Worm (Caenorhabditis elegans) whole organism, young adult: ENCODE data around the gene zzz-1.

Source experiments
- B0336.3 ChIP-seq: fragments of 200-800 bp; sonication (Bioruptor generic); IDR thresholded peaks from 2 replicates; pipeline ENCODE4 v1.3.6; 2022; ENCODE audit warnings: missing genetic modification characterization, missing compliant biosample characterization
- F22D6.2 ChIP-seq: sonication (generic microtip); optimal IDR thresholded peaks from 2 replicates; lab custom pipeline; 2016; ENCODE audit warnings: mild to moderate bottlenecking, missing genetic modification characterization, missing compliant biosample characterization
- F37B4.10 ChIP-seq: fragments of 200-800 bp; sonication (Bioruptor generic); IDR thresholded peaks from 2 replicates; pipeline ENCODE4 v1.3.6; 2022; ENCODE audit warnings: missing genetic modification characterization, missing compliant biosample characterization
- F39B2.1 ChIP-seq: fragments of 200-800 bp; sonication (Bioruptor generic); IDR thresholded peaks from 2 replicates; pipeline ENCODE4 v1.3.6; 2022; ENCODE audit warnings: missing genetic modification reagents, missing genetic modification characterization, missing compliant biosample characterization
- F52B5.7 ChIP-seq: sonication (generic microtip); optimal IDR thresholded peaks from 2 replicates; lab custom pipeline; 2016; ENCODE audit warnings: mild to moderate bottlenecking, missing genetic modification characterization, missing compliant biosample characterization
- F57C9.4 ChIP-seq: sonication (generic microtip); optimal IDR thresholded peaks from 2 replicates; lab custom pipeline; 2017; ENCODE audit warnings: mild to moderate bottlenecking, missing genetic modification characterization, missing compliant biosample characterization
- K11D2.4 ChIP-seq: fragments of 200-800 bp; sonication (Bioruptor generic); IDR thresholded peaks from 2 replicates; pipeline ENCODE4 v1.3.6; 2022; ENCODE audit warnings: missing genetic modification reagents, missing genetic modification characterization, missing compliant biosample characterization
- Y53F4B.3 ChIP-seq: fragments of 200-800 bp; sonication (Bioruptor generic); IDR thresholded peaks from 2 replicates; pipeline ENCODE4 v1.3.6; 2022; ENCODE audit warnings: missing genetic modification reagents, missing genetic modification characterization, missing compliant biosample characterization
- Y53G8AR.9 ChIP-seq: fragments of 200-800 bp; sonication (Bioruptor generic); conservative IDR thresholded peaks from 2 replicates; pipeline ENCODE4 v1.3.6; 2022; ENCODE audit warnings: missing genetic modification reagents, missing genetic modification characterization, missing compliant biosample characterization
- Y56A3A.18 ChIP-seq: fragments of 200-800 bp; sonication (Bioruptor generic); IDR thresholded peaks from 2 replicates; pipeline ENCODE4 v1.3.6; 2022; ENCODE audit warnings: missing genetic modification reagents, missing genetic modification characterization, missing compliant biosample characterization
- ZK185.1 ChIP-seq: sonication (generic microtip); optimal IDR thresholded peaks from 2 replicates; lab custom pipeline; 2016; ENCODE audit warnings: mild to moderate bottlenecking, missing genetic modification characterization, missing compliant biosample characterization; ENCODE audit not compliant: poor library complexity, severe bottlenecking
- ama-1 ChIP-seq, 3 experiments: fragments of 150-350 bp in 1 of 3; sonication (generic microtip) in 2 of 3; optimal IDR thresholded peaks; 2 replicates each; lab custom pipeline; 2014 to 2018; ENCODE audit warnings: missing biosample characterization in 2 of 3, missing genetic modification characterization in 2 of 3, missing genetic modification reagents in 2 of 3
- atf-7 ChIP-seq: sonication (generic microtip); optimal IDR thresholded peaks from 2 replicates; lab custom pipeline; 2017; ENCODE audit warnings: mild to moderate bottlenecking, missing genetic modification characterization, missing compliant biosample characterization
- athp-1 ChIP-seq: sonication (generic microtip); optimal IDR thresholded peaks from 2 replicates; lab custom pipeline; 2017; ENCODE audit warnings: mild to moderate bottlenecking, missing genetic modification characterization, missing compliant biosample characterization
- cebp-1 ChIP-seq, 2 experiments: fragments of 200-800 bp in 1 of 2; sonication (Bioruptor generic) in 1 of 2; sonication (generic microtip) in 1 of 2; IDR thresholded peaks in 1 of 2; optimal IDR thresholded peaks in 1 of 2; 2 replicates each; pipeline versions ENCODE4 v1.3.6 to Lab custom; 2017 to 2022; ENCODE audit warnings: missing compliant biosample characterization in 2 of 2, missing genetic modification characterization in 2 of 2, mild to moderate bottlenecking in 1 of 2, missing genetic modification reagents in 1 of 2, moderate library complexity in 1 of 2
- ceh-100 ChIP-seq: fragments of 200-800 bp; sonication (Bioruptor generic); IDR thresholded peaks from 2 replicates; pipeline ENCODE4 v1.3.6; 2022; ENCODE audit warnings: missing genetic modification reagents, missing genetic modification characterization, missing compliant biosample characterization
- chd-7 ChIP-seq: sonication (generic microtip); optimal IDR thresholded peaks from 2 replicates; lab custom pipeline; 2016; ENCODE audit warnings: mild to moderate bottlenecking, missing genetic modification characterization, moderate library complexity, missing compliant biosample characterization
- die-1 ChIP-seq: sonication (generic microtip); optimal IDR thresholded peaks from 2 replicates; lab custom pipeline; 2016; ENCODE audit warnings: missing genotype, mild to moderate bottlenecking, missing genetic modification characterization, missing compliant biosample characterization
- dpff-1 ChIP-seq: sonication (generic microtip); optimal IDR thresholded peaks from 2 replicates; lab custom pipeline; 2017; ENCODE audit warnings: mild to moderate bottlenecking, missing genetic modification characterization, missing compliant biosample characterization
- egl-18 ChIP-seq: fragments of 200-800 bp; sonication (Bioruptor generic); IDR thresholded peaks from 2 replicates; pipeline ENCODE4 v1.3.6; 2022; ENCODE audit warnings: missing genetic modification reagents, missing genetic modification characterization, missing compliant biosample characterization
- ekl-4 ChIP-seq: fragments of 200-800 bp; sonication (Bioruptor generic); IDR thresholded peaks from 2 replicates; pipeline ENCODE4 v1.3.6; 2022; ENCODE audit warnings: missing genetic modification reagents, missing genetic modification characterization, missing compliant biosample characterization
- ets-4 ChIP-seq: fragments of 200-800 bp; sonication (Bioruptor generic); optimal IDR thresholded peaks from 2 replicates; lab custom pipeline; 2018; ENCODE audit warnings: mild to moderate bottlenecking, missing genetic modification characterization, missing compliant biosample characterization
- hmg-20 ChIP-seq: fragments of 200-800 bp; sonication (Bioruptor generic); IDR thresholded peaks from 2 replicates; pipeline ENCODE4 v1.3.6; 2022; ENCODE audit warnings: missing genetic modification reagents, missing genetic modification characterization, missing compliant biosample characterization
- let-607 ChIP-seq, 2 experiments: fragments of 200-800 bp in 1 of 2; sonication (Bioruptor generic) in 1 of 2; sonication (generic microtip) in 1 of 2; optimal IDR thresholded peaks; 2 replicates each; lab custom pipeline; 2016 to 2018; ENCODE audit warnings: mild to moderate bottlenecking in 2 of 2, missing compliant biosample characterization in 2 of 2, missing genetic modification characterization in 2 of 2, moderate library complexity in 2 of 2, missing genotype in 1 of 2
- lin-26 ChIP-seq: fragments of 200-800 bp; sonication (Bioruptor generic); IDR thresholded peaks from 2 replicates; pipeline ENCODE4 v1.3.6; 2022; ENCODE audit warnings: missing genetic modification reagents, missing genetic modification characterization, missing compliant biosample characterization
- lin-35 ChIP-seq, 3 experiments: fragments of 150-350 bp in 2 of 3; sonication (generic microtip) in 1 of 3; optimal IDR thresholded peaks; 2 replicates each; lab custom pipeline; 2014 to 2018; ENCODE audit warnings: missing biosample characterization in 3 of 3, missing genetic modification characterization in 3 of 3, missing genetic modification reagents in 3 of 3
- lin-40 ChIP-seq: sonication (generic microtip); optimal IDR thresholded peaks from 2 replicates; lab custom pipeline; 2016; ENCODE audit warnings: missing genetic modification characterization, mild to moderate bottlenecking, missing compliant biosample characterization, missing genotype, missing genetic modification reagents
- lin-54 ChIP-seq: fragments of 200-800 bp; sonication (Bioruptor generic); optimal IDR thresholded peaks from 2 replicates; lab custom pipeline; 2018; ENCODE audit warnings: mild to moderate bottlenecking, missing genetic modification characterization, missing compliant biosample characterization
- lsy-27 ChIP-seq: sonication (generic microtip); optimal IDR thresholded peaks from 2 replicates; lab custom pipeline; 2017; ENCODE audit warnings: missing genetic modification characterization, mild to moderate bottlenecking, missing compliant biosample characterization, antibody characterized with exemption, missing genotype, borderline replicate concordance; ENCODE audit not compliant: insufficient read depth
- madf-6 ChIP-seq: fragments of 200-800 bp; sonication (Bioruptor generic); IDR thresholded peaks from 2 replicates; pipeline ENCODE4 v1.3.6; 2022; ENCODE audit warnings: missing genetic modification reagents, missing genetic modification characterization, missing compliant biosample characterization
- mel-28 ChIP-seq: sonication (generic microtip); optimal IDR thresholded peaks from 2 replicates; lab custom pipeline; 2016; ENCODE audit warnings: borderline replicate concordance, mild to moderate bottlenecking, missing genetic modification characterization, missing compliant biosample characterization
- mxl-1 ChIP-seq: sonication (generic microtip); optimal IDR thresholded peaks from 2 replicates; lab custom pipeline; 2016; ENCODE audit warnings: missing genetic modification characterization, missing compliant biosample characterization
- nfyb-1 ChIP-seq: fragments of 200-800 bp; sonication (Bioruptor generic); IDR thresholded peaks from 2 replicates; pipeline ENCODE4 v1.3.6; 2022; ENCODE audit warnings: missing genetic modification reagents, missing genetic modification characterization, missing compliant biosample characterization
- nhr-27 ChIP-seq: fragments of 200-800 bp; sonication (Bioruptor generic); optimal IDR thresholded peaks from 2 replicates; lab custom pipeline; 2018; ENCODE audit warnings: mild to moderate bottlenecking, missing genetic modification characterization, moderate library complexity, missing compliant biosample characterization
- nhr-90 ChIP-seq: sonication (generic microtip); optimal IDR thresholded peaks from 2 replicates; lab custom pipeline; 2016; ENCODE audit warnings: missing genotype, mild to moderate bottlenecking, missing genetic modification characterization, missing compliant biosample characterization
- pha-4 ChIP-seq: fragments of 150-350 bp; sonication (generic microtip); optimal IDR thresholded peaks from 2 replicates; lab custom pipeline; 2014; ENCODE audit warnings: missing biosample characterization, missing genetic modification reagents, missing genetic modification characterization
- repo-1 ChIP-seq: sonication (generic microtip); optimal IDR thresholded peaks from 2 replicates; lab custom pipeline; 2017; ENCODE audit warnings: mild to moderate bottlenecking, missing genetic modification characterization, missing compliant biosample characterization
- rpc-1 ChIP-seq, 2 experiments: fragments of 150-350 bp in 1 of 2; sonication (generic microtip) in 1 of 2; optimal IDR thresholded peaks; 2 replicates each; lab custom pipeline; 2014 to 2018; ENCODE audit warnings: missing biosample characterization in 1 of 2, missing genetic modification characterization in 1 of 2, missing genetic modification reagents in 1 of 2, missing genotype in 1 of 2
- somi-1 ChIP-seq: fragments of 200-800 bp; sonication (Bioruptor generic); optimal IDR thresholded peaks from 2 replicates; lab custom pipeline; 2018; ENCODE audit warnings: mild to moderate bottlenecking, missing genetic modification characterization, missing compliant biosample characterization
- tbp1 ChIP-seq: fragments of 200-800 bp; sonication (Bioruptor generic); optimal IDR thresholded peaks from 2 replicates; lab custom pipeline; 2018; ENCODE audit warnings: mild to moderate bottlenecking, missing genetic modification characterization, missing compliant biosample characterization
- tbx-9 ChIP-seq: sonication (generic microtip); optimal IDR thresholded peaks from 2 replicates; lab custom pipeline; 2016; ENCODE audit warnings: borderline replicate concordance, missing genetic modification characterization, inconsistent platforms, missing compliant biosample characterization
- tlf-1 ChIP-seq: fragments of 200-800 bp; sonication (Bioruptor generic); optimal IDR thresholded peaks from 2 replicates; lab custom pipeline; 2018; ENCODE audit warnings: mild to moderate bottlenecking, missing genetic modification characterization, missing compliant biosample characterization
- unc-62 ChIP-seq: fragments of 150-350 bp; optimal IDR thresholded peaks from 2 replicates; lab custom pipeline; 2014; ENCODE audit warnings: missing biosample characterization, missing genetic modification reagents, missing genetic modification characterization
- ztf-22 ChIP-seq: fragments of 200-800 bp; sonication (Bioruptor generic); optimal IDR thresholded peaks from 2 replicates; lab custom pipeline; 2018; ENCODE audit warnings: mild to moderate bottlenecking, missing genetic modification characterization, moderate library complexity, missing compliant biosample characterization
- ztf-26 ChIP-seq: sonication (generic microtip); optimal IDR thresholded peaks from 2 replicates; lab custom pipeline; 2017; ENCODE audit warnings: missing genetic modification characterization, missing compliant biosample characterization
- ztf-28 ChIP-seq: fragments of 200-800 bp; sonication (Bioruptor generic); IDR thresholded peaks from 2 replicates; pipeline ENCODE4 v1.3.6; 2022; ENCODE audit warnings: missing genetic modification reagents, missing genetic modification characterization, missing compliant biosample characterization
- ztf-6 ChIP-seq: fragments of 200-800 bp; sonication (Bioruptor generic); IDR thresholded peaks from 2 replicates; pipeline ENCODE4 v1.3.6; 2022; ENCODE audit warnings: missing genetic modification reagents, missing genetic modification characterization, missing compliant biosample characterization

The zzz-1 gene

DNA sequence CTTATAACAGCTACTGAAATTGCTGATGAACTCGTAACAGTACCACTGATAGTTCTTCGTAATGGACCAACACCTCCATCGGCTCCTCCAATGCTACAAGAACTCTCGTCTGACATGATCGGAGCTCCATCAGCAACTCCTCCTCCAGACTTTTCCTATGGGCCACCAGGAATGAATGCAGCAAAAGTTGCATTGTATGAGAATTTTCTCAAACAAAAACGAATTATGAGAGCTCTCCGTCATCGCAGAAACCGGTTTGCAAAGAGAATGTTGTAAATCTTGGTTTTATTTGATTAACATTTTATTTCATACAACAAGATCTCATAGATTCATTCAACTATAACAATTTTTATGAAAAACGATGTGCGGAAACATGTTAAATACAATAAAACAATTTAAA, 21.4 kb downstream of the zzz-1 start:
- peak in 1 of 2 experiments; percentile 20 for TF ChIP-seq let-607 (tag; optimal IDR thresholded peaks at IDR 0.05; lab: Kevin White, UChicago)
- TF ChIP-seq Y53G8AR.9 = peak; percentile 56; the same call in 1 of the 2 replicates
- TF ChIP-seq madf-6 (GFP tag; lab: Robert Waterston, UW) = no peak
- TF ChIP-seq athp-1 (tag; lab: Kevin White, UChicago) = peak; percentile 18
- peak; percentile 64; the same call in 1 of the 2 replicates for TF ChIP-seq K11D2.4 (GFP tag; lab: Robert Waterston, UW)
- TF ChIP-seq somi-1 (GFP tag; lab: Kevin White, UChicago) = peak; percentile 42
- peak; percentile 55 for TF ChIP-seq tlf-1 (GFP tag; lab: Kevin White, UChicago)
- peak; percentile 72 for TF ChIP-seq ZK185.1 (tag; lab: Kevin White, UChicago)
- TF ChIP-seq ama-1 (optimal IDR thresholded peaks at IDR 0.05; lab: Kevin White, UChicago) = peak; percentile 26
- TF ChIP-seq ama-1 (GFP tag; optimal IDR thresholded peaks at IDR 0.05; lab: Kevin White, UChicago) = no peak
- peak; percentile 3 for TF ChIP-seq F52B5.7 (tag; lab: Kevin White, UChicago)
- peak; percentile 83 for TF ChIP-seq F57C9.4 (tag; lab: Kevin White, UChicago)
- TF ChIP-seq F39B2.1 (GFP tag; lab: Robert Waterston, UW) = no peak
- peak; percentile 3 for TF ChIP-seq lin-40 (tag; lab: Kevin White, UChicago)
- TF ChIP-seq egl-18 (GFP tag; lab: Robert Waterston, UW) = no peak
- TF ChIP-seq F37B4.10 = no peak
- TF ChIP-seq nhr-27 (tag; lab: Kevin White, UChicago) = no peak
- 0 out of 2 replicates have a peak, but pooled peaks have one; percentile 11 for TF ChIP-seq lin-26 (GFP tag; lab: Robert Waterston, UW)
- TF ChIP-seq ekl-4 = no peak
- TF ChIP-seq nhr-90 (tag; lab: Kevin White, UChicago) = peak; percentile 51
- peak; percentile 13 for TF ChIP-seq lin-54 (GFP tag; lab: Kevin White, UChicago)
- no peak for TF ChIP-seq ztf-6 (GFP tag; lab: Robert Waterston, UW)
- peak; percentile 78 for TF ChIP-seq ztf-26 (tag; lab: Kevin White, UChicago)
- no peak for TF ChIP-seq tbp1 (GFP tag; lab: Kevin White, UChicago)
- no peak for TF ChIP-seq cebp-1 (GFP tag; IDR thresholded peaks at IDR 0.05; lab: Robert Waterston, UW)
- TF ChIP-seq cebp-1 (tag; optimal IDR thresholded peaks at IDR 0.05; lab: Kevin White, UChicago) = peak; percentile 49
- TF ChIP-seq chd-7 (tag; lab: Kevin White, UChicago) = peak; percentile 31
- no peak for TF ChIP-seq F22D6.2 (tag; lab: Kevin White, UChicago)
- TF ChIP-seq die-1 = peak; percentile 2
- TF ChIP-seq lin-35 (GFP tag; optimal IDR thresholded peaks at IDR 0.05; lab: Kevin White, UChicago) = no peak
- TF ChIP-seq nfyb-1 (GFP tag; lab: Robert Waterston, UW) = peak; percentile 66; the same call in 1 of the 2 replicates
- TF ChIP-seq atf-7 (tag; lab: Kevin White, UChicago) = peak; percentile 31
- TF ChIP-seq repo-1 (tag; lab: Kevin White, UChicago) = peak; percentile 84
- TF ChIP-seq dpff-1 (tag; lab: Kevin White, UChicago) = peak; percentile 27
- no peak for TF ChIP-seq pha-4 (tag; lab: Kevin White, UChicago)
- TF ChIP-seq lsy-27 (tag; lab: Kevin White, UChicago) = no peak
- TF ChIP-seq Y56A3A.18 (GFP tag; lab: Robert Waterston, UW) = peak; percentile 86
- no peak for TF ChIP-seq Y53F4B.3
- no peak for TF ChIP-seq ztf-22
- TF ChIP-seq unc-62 = no peak
- no peak for TF ChIP-seq ceh-100 (GFP tag; lab: Robert Waterston, UW)
- no peak for TF ChIP-seq ztf-28 (GFP tag; lab: Robert Waterston, UW)
- no peak for TF ChIP-seq tbx-9 (tag; lab: Kevin White, UChicago)
- peak; percentile 62; the same call in 1 of the 2 replicates for TF ChIP-seq B0336.3 (GFP tag; lab: Robert Waterston, UW)
- no peak for TF ChIP-seq mel-28 (tag; lab: Kevin White, UChicago)
- no peak for TF ChIP-seq ets-4 (GFP tag; lab: Kevin White, UChicago)
- no peak for TF ChIP-seq rpc-1 (optimal IDR thresholded peaks at IDR 0.05; lab: Kevin White, UChicago)
- no peak for TF ChIP-seq rpc-1 (tag; optimal IDR thresholded peaks at IDR 0.05; lab: Kevin White, UChicago)
- TF ChIP-seq mxl-1 (tag; lab: Kevin White, UChicago) = no peak
- 0 out of 2 replicates have a peak, but pooled peaks have one; percentile 22 for TF ChIP-seq hmg-20
